Worm (Caenorhabditis elegans): ENCODE data around the gene nhr-118.

nhr-118 gene

DNA sequence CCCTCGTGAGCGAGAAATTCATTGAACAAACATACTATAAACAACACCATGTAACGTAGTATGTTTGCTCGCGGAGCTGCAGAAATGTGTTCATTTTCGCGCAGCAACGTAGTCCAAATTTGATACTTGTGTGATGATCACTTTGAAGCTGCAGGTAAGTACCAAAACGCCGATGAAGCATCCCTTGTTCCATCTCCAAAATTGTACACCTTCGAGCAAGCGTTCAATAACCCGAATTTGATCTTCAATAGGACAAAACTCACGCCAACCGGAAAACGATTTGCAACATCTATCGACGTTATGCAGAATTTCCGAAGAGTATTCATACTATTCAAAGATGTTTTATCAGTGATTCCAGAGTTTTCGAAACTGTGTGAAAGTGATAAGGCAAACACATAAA is 3.0 kb downstream of the nhr-118 start, which contains the start of gene Y47D7A.3:
Gene Y47D7A.3 (plus strand): TSS at position 301 of the 400 bp plus-strand sequence.
- no peak for TF ChIP-seq hlh-1 (tag; optimal IDR thresholded peaks at IDR 0.05)
- no peak for TF ChIP-seq nhr-2 (tag; optimal IDR thresholded peaks at IDR 0.05)

ce11 chrV:4411714-4412113 is 4.1 kb downstream of the nhr-118 start, which contains the start of gene Y47D7A.17:
TSS of gene Y47D7A.17 (minus strand) at chrV:4411814.
- TF ChIP-seq mls-2 (tag; optimal IDR thresholded peaks at IDR 0.05) = no peak
- TF ChIP-seq nhr-2 (tag; optimal IDR thresholded peaks at IDR 0.05) = no peak
- no peak for TF ChIP-seq lin-13 (tag; optimal IDR thresholded peaks at IDR 0.05)
- no peak for TF ChIP-seq nhr-28 (tag; optimal IDR thresholded peaks at IDR 0.05)
- TF ChIP-seq ces-1 (GFP tag; optimal IDR thresholded peaks at IDR 0.05) = no peak
- no peak for TF ChIP-seq unc-120 (tag; optimal IDR thresholded peaks at IDR 0.05; ENCODE audit: poor library complexity, severe bottlenecking)
- TF ChIP-seq zip-8 (tag; optimal IDR thresholded peaks at IDR 0.05) = no peak
- no peak for TF ChIP-seq nhr-237 (tag; optimal IDR thresholded peaks at IDR 0.05)
- no peak for TF ChIP-seq blmp-1 (tag; optimal IDR thresholded peaks at IDR 0.05)
- TF ChIP-seq lsy-2 (tag; optimal IDR thresholded peaks at IDR 0.05) = no peak
- TF ChIP-seq ztf-11 (tag; optimal IDR thresholded peaks at IDR 0.05) = no peak
- no peak for TF ChIP-seq hlh-1 (tag; optimal IDR thresholded peaks at IDR 0.05)
- no peak for TF ChIP-seq sem-2 (GFP tag; optimal IDR thresholded peaks at IDR 0.05)
- no peak for TF ChIP-seq sptf-1 (tag; optimal IDR thresholded peaks at IDR 0.05)
- TF ChIP-seq ceh-43 (GFP tag; optimal IDR thresholded peaks at IDR 0.05) = no peak
- TF ChIP-seq ceh-39 (tag; optimal IDR thresholded peaks at IDR 0.05) = no peak
- TF ChIP-seq elt-3 (tag; optimal IDR thresholded peaks at IDR 0.05) = no peak
- no peak for TF ChIP-seq pha-4 (tag; optimal IDR thresholded peaks at IDR 0.05)
- no peak for TF ChIP-seq mep-1 (tag; optimal IDR thresholded peaks at IDR 0.05)
- no peak for TF ChIP-seq drap-1 (GFP tag; optimal IDR thresholded peaks at IDR 0.05)

DNA sequence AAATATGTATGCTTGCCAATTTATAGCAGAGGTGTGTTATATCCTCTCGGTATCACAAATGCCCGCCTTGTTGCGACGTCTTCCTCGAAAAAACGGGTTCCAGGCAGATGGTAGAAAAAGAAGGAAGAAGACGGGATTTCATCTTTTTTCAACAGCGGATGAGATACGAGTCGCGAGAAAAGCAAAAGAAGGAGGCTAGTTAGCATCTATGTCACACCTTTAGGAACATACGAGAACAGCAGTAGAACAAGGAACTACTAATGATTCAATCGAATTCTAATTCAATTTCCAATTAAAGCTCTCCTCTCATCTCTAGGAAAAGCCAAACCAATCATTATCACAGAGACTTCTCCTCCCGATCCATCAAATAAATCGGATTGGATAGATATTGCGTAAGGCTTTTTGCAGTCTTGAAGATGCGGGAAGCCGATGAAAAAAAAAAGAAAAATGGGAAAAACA is 7.0 kb downstream of the nhr-118 start, which contains the start of gene grl-5:
Gene grl-5 (minus strand): TSS at position 51 of the 459 bp plus-strand sequence.
- TF ChIP-seq elt-1 (tag; optimal IDR thresholded peaks at IDR 0.05; ENCODE audit: borderline replicate concordance, insufficient read depth) (no peak), ces-1 (GFP tag; optimal IDR thresholded peaks at IDR 0.05) (no peak), mep-1 (tag; optimal IDR thresholded peaks at IDR 0.05) (no peak), elt-3 (tag; optimal IDR thresholded peaks at IDR 0.05) (no peak), unc-120 (tag; optimal IDR thresholded peaks at IDR 0.05; ENCODE audit: poor library complexity, severe bottlenecking) (no peak), hlh-1 (tag; optimal IDR thresholded peaks at IDR 0.05) (no peak), mab-5 (tag; optimal IDR thresholded peaks at IDR 0.05) (no peak), zip-8 (tag; optimal IDR thresholded peaks at IDR 0.05) (peak; percentile 48), ham-2 (GFP tag; optimal IDR thresholded peaks at IDR 0.05) (no peak)

DNA sequence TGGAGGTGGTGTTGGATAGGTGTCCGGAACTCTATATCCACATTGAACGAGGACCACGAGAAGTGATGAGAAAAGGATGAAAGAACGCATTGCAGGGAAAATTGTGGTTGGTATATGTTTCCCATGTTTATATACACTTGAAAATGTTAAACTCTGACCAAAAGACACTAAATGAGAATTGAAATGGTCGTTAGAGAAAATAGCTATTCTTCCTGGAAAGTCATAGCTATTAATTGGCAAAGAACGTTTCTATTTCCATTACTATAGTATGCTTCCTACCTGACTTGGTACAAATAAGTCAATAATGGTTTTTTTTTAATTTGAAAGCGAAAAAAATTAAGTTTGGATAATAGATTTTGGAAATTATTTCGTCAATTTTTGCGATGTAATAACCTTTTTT is 9.1 kb downstream of the nhr-118 start, which contains the start of gene Y47D7A.18:
Gene Y47D7A.18 (minus strand): TSS at position 101 of the 400 bp plus-strand sequence.
- no peak for TF ChIP-seq hlh-1 (tag; optimal IDR thresholded peaks at IDR 0.05)
- TF ChIP-seq ceh-83 (GFP tag; optimal IDR thresholded peaks at IDR 0.05) = no peak
- no peak for TF ChIP-seq nhr-12 (tag; optimal IDR thresholded peaks at IDR 0.05)
- TF ChIP-seq sem-2 (GFP tag; optimal IDR thresholded peaks at IDR 0.05) = no peak
- TF ChIP-seq unc-120 (tag; optimal IDR thresholded peaks at IDR 0.05; ENCODE audit: poor library complexity, severe bottlenecking) = no peak
- TF ChIP-seq mls-2 (tag; optimal IDR thresholded peaks at IDR 0.05) = no peak
- no peak for TF ChIP-seq nhr-76 (tag; optimal IDR thresholded peaks at IDR 0.05)
- TF ChIP-seq nhr-237 (tag; optimal IDR thresholded peaks at IDR 0.05) = no peak
- no peak for TF ChIP-seq lsy-2 (tag; optimal IDR thresholded peaks at IDR 0.05)
- TF ChIP-seq sptf-1 (tag; optimal IDR thresholded peaks at IDR 0.05) = no peak
- TF ChIP-seq flh-1 (GFP tag; optimal IDR thresholded peaks at IDR 0.05) = no peak
- no peak for TF ChIP-seq ceh-43 (GFP tag; optimal IDR thresholded peaks at IDR 0.05)
- TF ChIP-seq unc-39 (tag; optimal IDR thresholded peaks at IDR 0.05) = no peak
- no peak for TF ChIP-seq elt-1 (tag; optimal IDR thresholded peaks at IDR 0.05; ENCODE audit: borderline replicate concordance, insufficient read depth)
- no peak for TF ChIP-seq ztf-11 (tag; optimal IDR thresholded peaks at IDR 0.05)
- TF ChIP-seq lin-13 (tag; optimal IDR thresholded peaks at IDR 0.05) = no peak
- TF ChIP-seq cnd-1 (tag; optimal IDR thresholded peaks at IDR 0.05) = no peak
- no peak for TF ChIP-seq ham-2 (GFP tag; optimal IDR thresholded peaks at IDR 0.05)

- no peak for TF ChIP-seq blmp-1 (tag; optimal IDR thresholded peaks at IDR 0.05)
These were observed 10.5 kb downstream of the nhr-118 start, which contains the start of gene Y47D7A.6 for ce11 chrV:4418116-4418515. TSS of gene Y47D7A.6 (minus strand) at chrV:4418216.

Measured in whole organism, mixed stage, embryonic.